Fruit fly (Drosophila melanogaster) whole organism, embryonic: ENCODE measurements around the gene CG11307.

Experiments
- Antp ChIP-seq: fragments of 200-800 bp; sonication (Bioruptor generic); optimal IDR thresholded peaks from 3 replicates; lab custom pipeline; 2016; ENCODE audit warnings: missing biosample characterization, missing genetic modification characterization
- BEAF-32 ChIP-seq: fragments of 200-800 bp; sonication (Bioruptor generic); optimal IDR thresholded peaks from 3 replicates; lab custom pipeline; 2017; ENCODE audit warnings: missing biosample characterization, missing genetic modification characterization, mild to moderate bottlenecking, moderate library complexity, missing genetic modification reagents
- CG10267 ChIP-seq: fragments of 200-800 bp; sonication (Bioruptor generic); optimal IDR thresholded peaks from 2 replicates; lab custom pipeline; 2018; ENCODE audit warnings: missing biosample characterization, mild to moderate bottlenecking, missing genetic modification characterization, moderate library complexity
- CG12071 ChIP-seq: fragments of 200-800 bp; sonication (Bioruptor generic); optimal IDR thresholded peaks from 3 replicates; lab custom pipeline; 2018; ENCODE audit warnings: missing biosample characterization, mild to moderate bottlenecking, missing genetic modification characterization
- CG12299 ChIP-seq: fragments of 200-800 bp; sonication (Bioruptor generic); optimal IDR thresholded peaks from 2 replicates; lab custom pipeline; 2018; ENCODE audit warnings: missing biosample characterization, mild to moderate bottlenecking, missing genetic modification characterization
- CG12659 ChIP-seq: fragments of 200-800 bp; sonication (Bioruptor generic); optimal IDR thresholded peaks from 3 replicates; lab custom pipeline; 2017; ENCODE audit warnings: mild to moderate bottlenecking, missing biosample characterization, missing genetic modification reagents, missing genetic modification characterization
- CG12744 ChIP-seq: fragments of 200-800 bp; sonication (Bioruptor generic); optimal IDR thresholded peaks from 2 replicates; lab custom pipeline; 2016; ENCODE audit warnings: missing biosample characterization, missing genetic modification characterization
- CG14710 ChIP-seq: fragments of 200-800 bp; sonication (Bioruptor generic); optimal IDR thresholded peaks from 3 replicates; lab custom pipeline; 2019; ENCODE audit warnings: missing biosample characterization, mild to moderate bottlenecking, missing genetic modification characterization, moderate library complexity
- CG14860 ChIP-seq: fragments of 200-800 bp; sonication (Bioruptor generic); IDR thresholded peaks from 3 replicates; pipeline ENCODE4 v1.3.6; 2022; ENCODE audit warnings: missing biosample characterization, missing genetic modification characterization; ENCODE audit not compliant: partially characterized antibody
- CG17829 ChIP-seq: fragments of 200-800 bp; optimal IDR thresholded peaks from 2 replicates; lab custom pipeline; 2019; ENCODE audit warnings: missing biosample characterization, mild to moderate bottlenecking, missing genetic modification characterization, moderate library complexity
- CG2116 ChIP-seq: fragments of 200-800 bp; sonication (Bioruptor generic); optimal IDR thresholded peaks from 3 replicates; lab custom pipeline; 2018; ENCODE audit warnings: missing biosample characterization, mild to moderate bottlenecking, missing genetic modification characterization
- CG30020 ChIP-seq: fragments of 200-800 bp; optimal IDR thresholded peaks from 2 replicates; lab custom pipeline; 2019; ENCODE audit warnings: missing biosample characterization, mild to moderate bottlenecking, missing genetic modification characterization, moderate library complexity
- CG3995 ChIP-seq: fragments of 200-800 bp; sonication (Bioruptor generic); optimal IDR thresholded peaks from 3 replicates; lab custom pipeline; 2016; ENCODE audit warnings: missing biosample characterization, missing genetic modification characterization
- CG4617 ChIP-seq: fragments of 200-800 bp; sonication (Bioruptor generic); optimal IDR thresholded peaks from 3 replicates; lab custom pipeline; 2016; ENCODE audit warnings: missing biosample characterization, missing genetic modification characterization, borderline replicate concordance
- CG6683 ChIP-seq: fragments of 200-800 bp; sonication (Bioruptor generic); optimal IDR thresholded peaks from 2 replicates; lab custom pipeline; 2017; ENCODE audit warnings: missing biosample characterization, mild to moderate bottlenecking, missing genetic modification characterization, missing genetic modification reagents
- CG6854 ChIP-seq: fragments of 200-800 bp; sonication (Bioruptor generic); optimal IDR thresholded peaks from 3 replicates; lab custom pipeline; 2017; ENCODE audit warnings: missing biosample characterization, mild to moderate bottlenecking, missing genetic modification characterization
- CG7372 ChIP-seq: fragments of 200-800 bp; sonication (Bioruptor generic); IDR thresholded peaks from 2 replicates; pipeline ENCODE4 v1.3.6; 2022; ENCODE audit warnings: missing biosample characterization, missing genetic modification characterization
- CG9215 ChIP-seq: fragments of 200-800 bp; sonication (Bioruptor generic); IDR thresholded peaks from 2 replicates; pipeline ENCODE4 v1.3.6; 2022; ENCODE audit warnings: missing biosample characterization, missing genetic modification characterization
- CG9797 ChIP-seq: fragments of 200-800 bp; sonication (Bioruptor generic); optimal IDR thresholded peaks from 3 replicates; lab custom pipeline; 2018; ENCODE audit warnings: missing biosample characterization, mild to moderate bottlenecking, missing genetic modification characterization
- CG9817 ChIP-seq: fragments of 200-800 bp; sonication (Bioruptor generic); optimal IDR thresholded peaks from 2 replicates; lab custom pipeline; 2018; ENCODE audit warnings: missing biosample characterization, mild to moderate bottlenecking, missing genetic modification characterization, moderate library complexity
- D19A ChIP-seq: fragments of 200-800 bp; optimal IDR thresholded peaks from 3 replicates; lab custom pipeline; 2019; ENCODE audit warnings: missing biosample characterization, mild to moderate bottlenecking, missing genetic modification characterization, moderate library complexity
- Drgx ChIP-seq: fragments of 200-800 bp; sonication (Bioruptor generic); IDR thresholded peaks from 2 replicates; pipeline ENCODE4 v1.3.6; 2022; ENCODE audit warnings: missing biosample characterization, missing genetic modification characterization
- E2f2 ChIP-seq: fragments of 200-800 bp; sonication (Bioruptor generic); IDR thresholded peaks from 2 replicates; pipeline ENCODE4 v1.3.6; 2022; ENCODE audit warnings: missing biosample characterization, missing genetic modification characterization
- Ets97D ChIP-seq: fragments of 200-800 bp; sonication (Bioruptor generic); optimal IDR thresholded peaks from 3 replicates; lab custom pipeline; 2016; ENCODE audit warnings: missing biosample characterization, missing genetic modification characterization
- Hmx ChIP-seq: fragments of 200-800 bp; sonication (Bioruptor generic); optimal IDR thresholded peaks from 2 replicates; lab custom pipeline; 2016; ENCODE audit warnings: missing biosample characterization, missing genetic modification characterization
- MBD-R2 ChIP-seq: fragments of 200-800 bp; sonication (Bioruptor generic); IDR thresholded peaks from 2 replicates; pipeline ENCODE4 v1.3.6; 2022; ENCODE audit warnings: missing biosample characterization, missing genetic modification characterization
- Myb ChIP-seq: fragments of 200-800 bp; sonication (Bioruptor generic); optimal IDR thresholded peaks from 2 replicates; lab custom pipeline; 2016; ENCODE audit warnings: missing biosample characterization, missing genetic modification characterization
- NC2α ChIP-seq: fragments of 200-800 bp; sonication (Bioruptor generic); optimal IDR thresholded peaks from 2 replicates; lab custom pipeline; 2016; ENCODE audit warnings: missing biosample characterization, missing genetic modification characterization
- NFAT ChIP-seq: fragments of 200-800 bp; sonication (Bioruptor generic); IDR thresholded peaks from 2 replicates; pipeline ENCODE4 v1.3.6; 2022; ENCODE audit warnings: missing biosample characterization, missing genetic modification characterization
- Oaz ChIP-seq: fragments of 200-800 bp; sonication (Bioruptor generic); IDR thresholded peaks from 2 replicates; pipeline ENCODE4 v1.3.6; 2022; ENCODE audit warnings: missing biosample characterization, missing genetic modification characterization
- Sry-δ ChIP-seq: fragments of 200-800 bp; sonication (Bioruptor generic); optimal IDR thresholded peaks from 2 replicates; lab custom pipeline; 2016; ENCODE audit warnings: missing biosample characterization, missing genetic modification characterization
- Vsx1 ChIP-seq: fragments of 200-800 bp; sonication (Bioruptor generic); optimal IDR thresholded peaks from 2 replicates; lab custom pipeline; 2017; ENCODE audit warnings: missing biosample characterization, mild to moderate bottlenecking, missing genetic modification characterization, missing genetic modification reagents
- YL-1 ChIP-seq: fragments of 200-800 bp; sonication (Bioruptor generic); optimal IDR thresholded peaks from 3 replicates; lab custom pipeline; 2017; ENCODE audit warnings: missing biosample characterization, mild to moderate bottlenecking, missing genetic modification characterization
- chif ChIP-seq, 2 experiments: fragments of 200-800 bp; sonication (Bioruptor generic); optimal IDR thresholded peaks; 3 replicates each; lab custom pipeline; 2016; ENCODE audit warnings: missing biosample characterization in 2 of 2, missing genetic modification characterization in 2 of 2
- croc ChIP-seq: fragments of 200-800 bp; sonication (Bioruptor generic); conservative IDR thresholded peaks from 3 replicates; pipeline ENCODE4 v1.3.6; 2022; ENCODE audit warnings: missing biosample characterization, missing genetic modification characterization
- exex ChIP-seq: fragments of 200-800 bp; sonication (Bioruptor generic); optimal IDR thresholded peaks from 4 replicates; lab custom pipeline; 2018; ENCODE audit warnings: missing biosample characterization, mild to moderate bottlenecking, missing genetic modification characterization, moderate library complexity
- gfzf ChIP-seq: fragments of 200-800 bp; sonication (Bioruptor generic); optimal IDR thresholded peaks from 2 replicates; lab custom pipeline; 2016; ENCODE audit warnings: missing biosample characterization, mild to moderate bottlenecking, missing genetic modification characterization, moderate library complexity
- knrl ChIP-seq: fragments of 200-800 bp; sonication (Bioruptor generic); IDR thresholded peaks from 3 replicates; pipeline ENCODE4 v1.3.6; 2022; ENCODE audit warnings: missing biosample characterization, missing genetic modification characterization; ENCODE audit not compliant: partially characterized antibody
- lmd ChIP-seq: fragments of 200-800 bp; sonication (Bioruptor generic); IDR thresholded peaks from 2 replicates; pipeline ENCODE4 v1.3.6; 2022; ENCODE audit warnings: missing biosample characterization, missing genetic modification characterization
- lola ChIP-seq, 3 experiments: fragments of >200 bp in 2 of 3; fragments of 200-800 bp in 1 of 3; sonication (Bioruptor generic) in 1 of 3; optimal IDR thresholded peaks; 2 replicates each; lab custom pipeline; 2017 to 2019; ENCODE audit warnings: missing biosample characterization in 3 of 3, missing genetic modification characterization in 3 of 3, mild to moderate bottlenecking in 1 of 3, moderate library complexity in 1 of 3
- nerfin-1 ChIP-seq: fragments of 200-800 bp; sonication (Bioruptor generic); optimal IDR thresholded peaks from 3 replicates; lab custom pipeline; 2019; ENCODE audit warnings: missing biosample characterization, mild to moderate bottlenecking, missing genetic modification characterization, moderate library complexity
- p53 ChIP-seq: fragments of 200-800 bp; sonication (Bioruptor generic); optimal IDR thresholded peaks from 2 replicates; lab custom pipeline; 2016; ENCODE audit warnings: missing biosample characterization, missing genetic modification characterization
- pzg ChIP-seq: fragments of 200-800 bp; sonication (Bioruptor generic); optimal IDR thresholded peaks from 3 replicates; lab custom pipeline; 2018; ENCODE audit warnings: missing biosample characterization, mild to moderate bottlenecking, missing genetic modification characterization, moderate library complexity
- scrt ChIP-seq: fragments of 200-800 bp; sonication (Bioruptor generic); optimal IDR thresholded peaks from 2 replicates; lab custom pipeline; 2018; ENCODE audit warnings: missing biosample characterization, mild to moderate bottlenecking, missing genetic modification characterization, moderate library complexity
- sd ChIP-seq: fragments of 200-800 bp; sonication (Bioruptor generic); optimal IDR thresholded peaks from 3 replicates; lab custom pipeline; 2018; ENCODE audit warnings: missing biosample characterization, mild to moderate bottlenecking, missing genetic modification characterization, moderate library complexity
- stwl ChIP-seq: fragments of 200-800 bp; sonication (Bioruptor generic); optimal IDR thresholded peaks from 3 replicates; lab custom pipeline; 2018; ENCODE audit warnings: missing biosample characterization, mild to moderate bottlenecking, missing genetic modification characterization, moderate library complexity
- tap ChIP-seq: fragments of 200-800 bp; optimal IDR thresholded peaks from 3 replicates; lab custom pipeline; 2019; ENCODE audit warnings: missing biosample characterization, mild to moderate bottlenecking, missing genetic modification characterization, moderate library complexity
- trem ChIP-seq: fragments of 200-800 bp; optimal IDR thresholded peaks from 3 replicates; lab custom pipeline; 2019; ENCODE audit warnings: missing biosample characterization, mild to moderate bottlenecking, missing genetic modification characterization, moderate library complexity
- trh ChIP-seq: fragments of 200-800 bp; sonication (Bioruptor generic); optimal IDR thresholded peaks from 2 replicates; lab custom pipeline; 2016; ENCODE audit warnings: missing biosample characterization, missing genetic modification characterization
- unpg ChIP-seq: fragments of 200-800 bp; sonication (Bioruptor generic); optimal IDR thresholded peaks from 3 replicates; lab custom pipeline; 2018; ENCODE audit warnings: missing biosample characterization, mild to moderate bottlenecking, missing genetic modification characterization, moderate library complexity
- yki ChIP-seq: fragments of >200 bp; optimal IDR thresholded peaks from 3 replicates; lab custom pipeline; 2018

CG11307 gene

DNA sequence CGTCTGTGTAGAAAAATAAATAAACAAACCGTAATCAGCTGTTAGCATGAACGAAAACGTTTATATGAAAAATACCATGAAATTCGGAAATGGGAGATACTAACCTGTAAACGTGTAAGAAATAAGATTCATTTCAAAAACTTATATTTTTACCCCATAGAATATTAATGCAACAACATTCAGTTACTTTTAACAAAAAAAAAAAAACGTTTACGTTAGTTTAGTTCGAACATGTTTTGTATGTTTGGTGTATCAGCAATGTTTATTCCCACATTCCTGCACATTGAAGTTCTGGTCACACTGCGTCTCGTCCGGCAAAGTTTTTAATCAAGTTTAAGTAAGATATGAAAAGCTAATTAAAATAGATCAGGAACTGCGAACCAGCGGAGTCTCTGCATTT lies at the start of gene CG11307, which contains the start of gene S1P:
TSS of gene CG11307 (plus strand) at position 270 of the 400 bp plus-strand sequence.
TSS of gene S1P (minus strand) at position 23 of the 400 bp plus-strand sequence.
- TF ChIP-seq CG12744 (GFP tag; lab: Kevin White, UChicago) (no peak), CG14710 (tag; lab: Kevin White, UChicago) (peak; percentile 46), Drgx (GFP tag; lab: Robert Waterston, UW) (no peak), trem (tag; lab: Kevin White, UChicago) (peak; percentile 64), lmd (GFP tag; lab: Robert Waterston, UW) (no peak), E2f2 (GFP tag; lab: Robert Waterston, UW) (peak; percentile 52), CG30020 (tag; lab: Kevin White, UChicago) (peak; percentile 44), croc (GFP tag; lab: Robert Waterston, UW) (no peak), CG10267 (tag; lab: Kevin White, UChicago) (peak; percentile 36), CG9797 (GFP tag; lab: Kevin White, UChicago) (peak; percentile 75), CG4617 (peak; percentile 45), tap (tag; lab: Kevin White, UChicago) (no peak), trh (GFP tag; lab: Kevin White, UChicago) (no peak), p53 (GFP tag; lab: Kevin White, UChicago) (no peak), NC2α (GFP tag; lab: Kevin White, UChicago) (no peak), CG17829 (tag; lab: Kevin White, UChicago) (no peak), CG3995 (GFP tag; lab: Kevin White, UChicago) (peak; percentile 26), Hmx (no peak), pzg (GFP tag; lab: Kevin White, UChicago) (peak; percentile 37), gfzf (peak; percentile 90), scrt (GFP tag; lab: Kevin White, UChicago) (peak; percentile 86), chif (GFP tag; optimal IDR thresholded peaks at IDR 0.05; lab: Kevin White, UChicago) (no peak), Myb (GFP tag; lab: Kevin White, UChicago) (peak; percentile 6), Ets97D (GFP tag; lab: Kevin White, UChicago) (peak; percentile 3), Sry-δ (GFP tag; lab: Kevin White, UChicago) (peak; percentile 15), MBD-R2 (GFP tag; lab: Robert Waterston, UW) (peak; percentile 70), CG12071 (GFP tag; lab: Kevin White, UChicago) (no peak), CG14860 (GFP tag; lab: Robert Waterston, UW) (no peak), CG9215 (GFP tag; lab: Robert Waterston, UW) (no peak), unpg (GFP tag; lab: Kevin White, UChicago) (no peak), CG9817 (tag; lab: Kevin White, UChicago) (no peak), BEAF-32 (GFP tag; lab: Kevin White, UChicago) (peak; percentile 34), CG12299 (tag; lab: Kevin White, UChicago) (no peak), CG12659 (GFP tag; lab: Kevin White, UChicago) (peak; percentile 28), exex (no peak), YL-1 (GFP tag; lab: Kevin White, UChicago) (peak; percentile 20), CG6854 (no peak), CG2116 (GFP tag; lab: Kevin White, UChicago) (peak; percentile 44), lola (GFP tag; optimal IDR thresholded peaks at IDR 0.05; lab: Kevin White, UChicago) (peak in 1 of 3 experiments; percentile 11), CG6683 (no peak), nerfin-1 (tag; lab: Kevin White, UChicago) (peak; percentile 88), sd (peak; percentile 98), yki (lab: Kevin White, UChicago) (no peak), Vsx1 (GFP tag; lab: Kevin White, UChicago) (peak; percentile 87), knrl (GFP tag; lab: Robert Waterston, UW) (no peak), CG7372 (no peak), stwl (tag; lab: Kevin White, UChicago) (peak; percentile 68), Oaz (no peak), Antp (GFP tag; lab: Kevin White, UChicago) (no peak), D19A (tag; lab: Kevin White, UChicago) (no peak), NFAT (GFP tag; lab: Robert Waterston, UW) (no peak)
